Fruit fly (Drosophila melanogaster): ENCODE results near the gene GMF.

Gene GMF

DNA sequence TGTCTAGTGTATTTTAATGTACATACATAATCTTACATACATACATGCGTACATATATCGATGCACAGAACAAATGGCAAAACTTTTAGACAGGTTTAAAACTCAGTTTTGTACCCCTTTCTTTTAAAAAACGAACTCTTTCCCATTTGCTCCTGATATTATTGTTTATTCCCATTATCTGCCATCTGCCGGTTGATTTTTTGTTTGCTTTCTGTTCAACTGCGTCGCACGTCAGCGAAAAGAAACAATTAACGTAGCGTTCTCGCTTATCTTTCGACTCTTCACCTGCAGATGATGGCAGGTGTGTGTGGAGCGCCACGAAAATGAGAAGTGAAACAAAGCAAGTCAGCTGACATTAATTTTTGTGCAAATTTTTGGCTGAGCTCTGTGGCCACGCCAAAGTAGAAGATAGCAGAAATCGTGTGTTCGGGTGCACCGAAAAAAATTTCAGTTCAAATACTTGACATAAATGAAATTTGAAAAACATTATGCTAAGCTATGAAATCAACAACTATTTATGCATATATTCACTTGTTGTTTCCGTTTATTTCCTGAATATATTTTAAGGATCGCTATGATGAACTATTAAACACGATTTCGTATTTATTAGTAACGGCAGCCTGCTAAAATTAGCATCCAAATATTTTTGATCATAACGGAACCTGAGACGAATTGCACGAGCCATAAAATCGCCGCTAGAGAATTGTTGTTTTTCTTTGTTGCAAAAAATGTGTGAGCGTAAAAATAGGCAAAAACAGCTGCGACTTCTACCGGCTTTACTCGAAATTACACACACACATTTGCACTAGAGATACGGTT, 31.9 kb downstream of the GMF start (continued):
- TF ChIP-seq CG3032 (tag; optimal IDR thresholded peaks at IDR 0.05) (no peak), CG1621 (tag; optimal IDR thresholded peaks at IDR 0.05) (no peak), CG8319 (GFP tag; optimal IDR thresholded peaks at IDR 0.05) (no peak), spab (GFP tag; optimal IDR thresholded peaks at IDR 0.05) (no peak), achi (GFP tag; optimal IDR thresholded peaks at IDR 0.05) (peak; percentile 34), CG6854 (GFP tag; optimal IDR thresholded peaks at IDR 0.05) (no peak), fkh (GFP tag; optimal IDR thresholded peaks at IDR 0.05) (peak; percentile 50), Blimp-1 (GFP tag; optimal IDR thresholded peaks at IDR 0.05) (no peak)

DNA sequence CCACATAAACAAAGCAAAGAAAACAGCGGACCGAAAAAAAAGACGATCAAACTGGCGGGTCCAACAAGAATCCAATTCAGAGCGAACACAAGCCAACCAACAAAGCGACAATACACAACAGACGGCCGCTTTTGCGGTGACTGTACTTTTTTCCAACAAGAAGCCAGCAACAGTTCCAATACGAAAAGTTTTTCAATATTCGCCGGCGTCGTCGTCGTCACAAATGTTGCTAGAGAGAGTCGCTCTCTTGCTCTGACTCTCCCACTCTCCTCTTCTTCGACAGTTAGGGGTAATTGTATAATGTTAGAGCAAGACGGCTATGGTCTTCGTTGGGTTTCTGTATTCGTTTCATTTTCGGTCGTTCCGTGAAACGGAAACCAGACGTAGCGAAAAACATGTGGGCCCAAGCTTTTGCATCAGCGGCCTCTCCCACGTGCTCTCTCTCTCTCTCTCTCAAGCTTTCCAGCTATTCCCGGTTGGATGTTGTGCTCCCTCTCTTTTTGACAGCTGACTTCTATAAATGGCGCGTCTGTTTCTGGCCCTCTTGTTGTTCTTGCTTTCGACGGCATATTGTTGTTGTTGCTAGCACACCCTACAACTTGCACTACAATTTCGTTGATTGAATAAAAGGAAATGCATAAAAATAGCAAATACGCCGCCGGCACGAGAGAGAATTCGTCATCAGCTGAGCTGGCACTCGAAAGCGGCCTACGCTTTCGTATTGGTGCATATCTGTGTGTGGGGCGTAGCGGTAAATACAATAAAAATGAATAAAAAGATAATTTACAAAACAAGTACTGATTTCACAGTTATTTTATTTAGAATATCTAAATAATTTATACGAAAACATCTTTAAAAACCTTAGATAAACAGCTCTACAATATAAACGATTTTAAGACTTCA, 33.3 kb downstream of the GMF start:
- TF ChIP-seq Eip75B (GFP tag; optimal IDR thresholded peaks at IDR 0.05) (peak; percentile 70), Hr39 (GFP tag; optimal IDR thresholded peaks at IDR 0.05) (no peak), Met (GFP tag; optimal IDR thresholded peaks at IDR 0.05) (peak; percentile 71), Blimp-1 (GFP tag; optimal IDR thresholded peaks at IDR 0.05) (peak; percentile 67), acj6 (GFP tag; optimal IDR thresholded peaks at IDR 0.05) (peak; percentile 34), fkh (GFP tag; optimal IDR thresholded peaks at IDR 0.05) (peak; percentile 91), Eip78C (GFP tag) (peak; percentile 91), Sox14 (GFP tag; optimal IDR thresholded peaks at IDR 0.05) (no peak), Ets21C (GFP tag; optimal IDR thresholded peaks at IDR 0.05) (no peak), Ets96B (tag; optimal IDR thresholded peaks at IDR 0.05) (peak; percentile 53), Eip93F (GFP tag; optimal IDR thresholded peaks at IDR 0.05) (peak; percentile 52), cyc (GFP tag; optimal IDR thresholded peaks at IDR 0.05) (peak; percentile 21), topi (GFP tag; optimal IDR thresholded peaks at IDR 0.05) (peak; percentile 73), CG3919 (GFP tag; optimal IDR thresholded peaks at IDR 0.05) (peak; percentile 82), pdm3 (GFP tag; optimal IDR thresholded peaks at IDR 0.05) (peak; percentile 31), CG6163 (GFP tag; IDR thresholded peaks at IDR 0.05) (no peak), CG8319 (GFP tag; optimal IDR thresholded peaks at IDR 0.05) (peak; percentile 64), CG10669 (GFP tag; optimal IDR thresholded peaks at IDR 0.05) (peak; percentile 11), spab (GFP tag; optimal IDR thresholded peaks at IDR 0.05) (peak; percentile 61), Sox102F (GFP tag; optimal IDR thresholded peaks at IDR 0.05) (peak; percentile 78), CG6854 (GFP tag; optimal IDR thresholded peaks at IDR 0.05) (peak; percentile 96), ss (GFP tag; optimal IDR thresholded peaks at IDR 0.05) (peak; percentile 78 to 83), CG11762 (GFP tag; optimal IDR thresholded peaks at IDR 0.05; ENCODE audit: insufficient read depth) (peak; percentile 26), Hr38 (GFP tag; optimal IDR thresholded peaks at IDR 0.05) (no peak), lz (GFP tag; optimal IDR thresholded peaks at IDR 0.05) (peak; percentile 51), CG32006 (GFP tag; optimal IDR thresholded peaks at IDR 0.05) (peak; percentile 2), CG6808 (GFP tag; optimal IDR thresholded peaks at IDR 0.05) (peak; percentile 71), OdsH (GFP tag; optimal IDR thresholded peaks at IDR 0.05) (peak; percentile 13), Sox15 (GFP tag; optimal IDR thresholded peaks at IDR 0.05) (no peak), CG8632 (GFP tag; optimal IDR thresholded peaks at IDR 0.05) (peak; percentile 38), CG9139 (GFP tag; optimal IDR thresholded peaks at IDR 0.05) (peak; percentile 80), salr (GFP tag; optimal IDR thresholded peaks at IDR 0.05) (peak in 1 of 2 experiments; percentile 39), CG6276 (GFP tag; optimal IDR thresholded peaks at IDR 0.05) (peak; percentile 70), esn (GFP tag; optimal IDR thresholded peaks at IDR 0.05) (peak; percentile 78), CG16779 (tag; optimal IDR thresholded peaks at IDR 0.05) (peak; percentile 79), CG15336 (GFP tag; IDR thresholded peaks at IDR 0.05) (no peak), dac (GFP tag; optimal IDR thresholded peaks at IDR 0.05) (no peak), Gug (GFP tag; IDR thresholded peaks at IDR 0.05) (no peak), CG6792 (GFP tag; optimal IDR thresholded peaks at IDR 0.05) (peak; percentile 74), CG10631 (GFP tag; optimal IDR thresholded peaks at IDR 0.05) (no peak), dsx (GFP tag; optimal IDR thresholded peaks at IDR 0.05; ENCODE audit: poor library complexity, severe bottlenecking) (peak; percentile 61), Smox (GFP tag; optimal IDR thresholded peaks at IDR 0.05) (peak; percentile 57)

Data from whole organism, prepupa.